Worm (Caenorhabditis elegans): Measurements from ENCODE around the gene irld-6.

irld-6 gene

DNA sequence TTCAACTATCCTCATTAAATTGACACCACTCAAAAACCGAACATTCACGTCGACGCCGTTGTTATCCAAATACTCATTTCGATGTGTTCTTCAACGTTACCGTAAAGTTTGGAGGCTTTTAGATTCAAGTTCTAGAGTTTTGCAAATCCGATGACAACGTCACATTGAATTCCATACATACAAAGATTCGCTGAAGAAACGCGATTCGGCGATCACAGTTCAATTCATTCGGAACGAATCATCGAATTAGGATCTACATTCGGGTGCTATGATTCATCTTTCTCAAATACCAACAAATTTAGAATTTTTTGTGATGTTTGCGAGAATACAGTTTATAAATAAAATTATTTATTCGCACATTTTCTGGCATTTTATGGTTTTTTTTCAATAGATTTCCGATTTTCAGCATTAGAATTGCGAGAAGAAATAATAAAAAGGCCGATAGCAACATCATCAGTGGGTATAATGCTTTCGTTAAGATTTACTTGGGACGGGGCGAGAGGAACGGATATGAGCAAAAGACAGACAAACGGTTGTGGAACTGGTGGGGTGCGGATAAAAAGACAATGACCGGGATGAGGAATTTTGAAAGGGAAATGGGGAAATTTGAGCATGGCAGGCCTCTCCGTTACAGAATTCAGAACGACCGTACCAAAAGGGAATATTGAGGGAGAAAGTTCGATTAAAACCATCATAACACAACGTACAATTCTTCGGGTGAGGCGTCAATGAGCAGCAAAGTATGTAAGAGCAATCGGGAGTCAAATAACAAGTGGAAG is 44.6 kb downstream of the irld-6 start (continued):
- TF ChIP-seq sma-3 (GFP tag; optimal IDR thresholded peaks at IDR 0.05): peak; percentile 42
- TF ChIP-seq aly-2 (tag; optimal IDR thresholded peaks at IDR 0.05): no peak
- TF ChIP-seq ceh-82 (tag; optimal IDR thresholded peaks at IDR 0.05): no peak
- no peak for TF ChIP-seq ztf-11 (tag; optimal IDR thresholded peaks at IDR 0.05)
- TF ChIP-seq crh-2 (tag; optimal IDR thresholded peaks at IDR 0.05): no peak
- no peak for TF ChIP-seq sem-4 (tag; optimal IDR thresholded peaks at IDR 0.05)
- no peak for TF ChIP-seq nhr-11 (tag; optimal IDR thresholded peaks at IDR 0.05)
- no peak for TF ChIP-seq fos-1 (tag; optimal IDR thresholded peaks at IDR 0.05)
- no peak for TF ChIP-seq mab-5 (tag; optimal IDR thresholded peaks at IDR 0.05)
- TF ChIP-seq sma-9 (GFP tag; optimal IDR thresholded peaks at IDR 0.05): no peak
- TF ChIP-seq sma-9 (tag; optimal IDR thresholded peaks at IDR 0.05): no peak
- no peak for TF ChIP-seq lin-11 (tag; optimal IDR thresholded peaks at IDR 0.05)
- TF ChIP-seq mbf-1 (tag; optimal IDR thresholded peaks at IDR 0.05): no peak
- TF ChIP-seq nhr-21 (tag; optimal IDR thresholded peaks at IDR 0.05): peak; percentile 36

DNA sequence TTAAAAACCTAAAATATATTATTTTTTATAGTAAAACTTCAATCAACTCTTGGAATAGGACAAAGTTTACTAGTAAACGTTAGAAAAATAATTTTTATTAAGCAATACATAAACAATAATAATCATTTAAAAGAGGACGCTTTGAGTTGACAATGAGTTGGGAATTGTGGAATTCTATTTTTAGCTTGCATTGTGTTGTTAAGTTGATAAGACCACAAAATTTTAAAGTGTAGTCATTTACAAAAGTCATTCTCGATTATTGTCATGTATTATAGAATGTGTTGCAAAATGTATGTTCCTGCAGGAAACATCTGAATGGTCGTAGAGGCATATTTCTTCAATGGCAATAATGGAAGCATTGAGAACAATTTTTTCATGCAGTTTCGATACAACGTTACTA is 45.6 kb downstream of the irld-6 start:
- TF ChIP-seq alr-1 (tag; optimal IDR thresholded peaks at IDR 0.05) (no peak), fos-1 (tag; optimal IDR thresholded peaks at IDR 0.05) (peak; percentile 20)

DNA sequence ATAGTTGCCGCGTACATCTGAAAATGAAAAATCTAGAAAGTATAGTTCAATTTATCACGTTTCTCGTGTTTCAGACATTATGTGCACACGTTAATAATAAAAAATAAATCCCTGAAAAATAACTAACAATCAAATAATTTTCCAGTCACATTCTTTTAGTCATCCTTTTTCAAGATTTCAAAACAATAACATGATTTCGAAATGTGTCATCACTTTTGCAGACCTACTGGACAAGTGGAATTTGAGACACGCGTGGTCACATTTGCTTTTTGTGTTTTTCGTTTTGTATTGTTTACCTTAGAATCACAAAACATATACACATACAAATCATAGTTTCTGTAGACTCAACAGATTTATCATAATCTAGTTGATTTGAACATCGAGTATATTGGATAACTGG is 47.2 kb downstream of the irld-6 start:
- TF ChIP-seq nhr-129 (tag; optimal IDR thresholded peaks at IDR 0.05): peak; percentile 85
- TF ChIP-seq elt-3 (tag; optimal IDR thresholded peaks at IDR 0.05): no peak
- no peak for TF ChIP-seq egl-27 (tag; optimal IDR thresholded peaks at IDR 0.05)

DNA sequence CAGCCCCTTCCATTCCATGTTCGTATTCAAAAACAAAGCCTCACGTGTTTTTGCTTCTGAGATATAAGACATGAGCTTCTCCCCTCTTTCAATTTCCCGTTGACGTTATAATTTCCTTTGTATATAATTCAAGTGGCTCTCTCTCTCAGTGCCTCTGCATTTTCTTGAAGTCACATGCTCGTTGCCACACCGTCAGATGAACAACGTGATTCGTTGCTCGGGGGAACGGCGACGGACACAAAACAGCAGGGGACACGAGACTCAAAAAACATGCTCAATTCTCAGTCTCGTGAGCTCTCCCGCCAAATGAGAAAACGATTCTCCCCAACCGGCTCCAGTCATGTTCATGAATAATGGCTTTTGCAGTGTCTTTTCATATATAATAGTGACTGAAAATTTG is 48.3 kb downstream of the irld-6 start:
- TF ChIP-seq lin-11 (tag; optimal IDR thresholded peaks at IDR 0.05) (peak; percentile 45), ZK546.5 (tag; optimal IDR thresholded peaks at IDR 0.05) (no peak)

Measured in whole organism, L2 larva.